Worm (Caenorhabditis elegans): ENCODE results near the gene T12G3.11.
A peak's percentile ranks its signal among the peaks of the same experiment; 100 is the strongest.

The T12G3.11 gene

ce11 chrIV:12033985-12034384, 4.4 kb upstream of the T12G3.11 start, which contains the start of gene sqst-1:
TSS of gene sqst-1 (plus strand) at chrIV:12034282.
- no peak for TF ChIP-seq T22C8.4 (GFP tag; IDR thresholded peaks at IDR 0.05)
- no peak for TF ChIP-seq ztf-23 (GFP tag; IDR thresholded peaks at IDR 0.05)
- TF ChIP-seq cog-1 (tag; optimal IDR thresholded peaks at IDR 0.05): no peak
- no peak for TF ChIP-seq klf-2 (GFP tag; conservative IDR thresholded peaks at IDR 0.05)
- no peak for TF ChIP-seq med-1 (GFP tag; optimal IDR thresholded peaks at IDR 0.05; ENCODE audit: insufficient read depth)
- TF ChIP-seq ref-1 (GFP tag; conservative IDR thresholded peaks at IDR 0.05): no peak
- TF ChIP-seq flt-1 (GFP tag; IDR thresholded peaks at IDR 0.05): no peak
- no peak for TF ChIP-seq tab-1 (GFP tag; IDR thresholded peaks at IDR 0.05)
- no peak for TF ChIP-seq ztf-29 (GFP tag; IDR thresholded peaks at IDR 0.05)

ce11 chrIV:12032383-12032782, 2.8 kb upstream of the T12G3.11 start:
- TF ChIP-seq klf-2 (GFP tag; conservative IDR thresholded peaks at IDR 0.05) (no peak), ztf-23 (GFP tag; IDR thresholded peaks at IDR 0.05) (0 out of 2 replicates have a peak, but pooled peaks have one; percentile 45), med-1 (GFP tag; optimal IDR thresholded peaks at IDR 0.05; ENCODE audit: insufficient read depth) (no peak), ztf-29 (GFP tag; IDR thresholded peaks at IDR 0.05) (0 out of 2 replicates have a peak, but pooled peaks have one; percentile 41), ref-1 (GFP tag; conservative IDR thresholded peaks at IDR 0.05) (no peak), T22C8.4 (GFP tag; IDR thresholded peaks at IDR 0.05) (peak; percentile 77), flt-1 (GFP tag; IDR thresholded peaks at IDR 0.05) (no peak), cog-1 (tag; optimal IDR thresholded peaks at IDR 0.05) (peak; percentile 81), tab-1 (GFP tag; IDR thresholded peaks at IDR 0.05) (no peak)

ce11 chrIV:12031003-12031402, 1.4 kb upstream of the T12G3.11 start, which contains the start of the genes T12G3.6 and mrpl-51:
TSS of gene T12G3.6 (minus strand) at chrIV:12031271.
TSS of gene mrpl-51 (plus strand) at chrIV:12031324.
- no peak for TF ChIP-seq ztf-23 (GFP tag; IDR thresholded peaks at IDR 0.05)

ce11 chrIV:12029074-12029473, 498 bp downstream of the T12G3.11 start, which contains the start of gene tgn-38:
TSS of gene tgn-38 (minus strand) at chrIV:12029174.
- no peak for TF ChIP-seq T22C8.4 (GFP tag; IDR thresholded peaks at IDR 0.05)
- TF ChIP-seq ztf-23 (GFP tag; IDR thresholded peaks at IDR 0.05): no peak
- TF ChIP-seq ztf-29 (GFP tag; IDR thresholded peaks at IDR 0.05): no peak
- no peak for TF ChIP-seq ref-1 (GFP tag; conservative IDR thresholded peaks at IDR 0.05)
- no peak for TF ChIP-seq cog-1 (tag; optimal IDR thresholded peaks at IDR 0.05)
- no peak for TF ChIP-seq klf-2 (GFP tag; conservative IDR thresholded peaks at IDR 0.05)
- TF ChIP-seq flt-1 (GFP tag; IDR thresholded peaks at IDR 0.05): no peak
- TF ChIP-seq tab-1 (GFP tag; IDR thresholded peaks at IDR 0.05): no peak
- TF ChIP-seq med-1 (GFP tag; optimal IDR thresholded peaks at IDR 0.05; ENCODE audit: insufficient read depth): no peak

- no peak for TF ChIP-seq ref-1 (GFP tag; conservative IDR thresholded peaks at IDR 0.05)
- no peak for TF ChIP-seq cog-1 (tag; optimal IDR thresholded peaks at IDR 0.05)
- no peak for TF ChIP-seq klf-2 (GFP tag; conservative IDR thresholded peaks at IDR 0.05)
- no peak for TF ChIP-seq med-1 (GFP tag; optimal IDR thresholded peaks at IDR 0.05; ENCODE audit: insufficient read depth)
- no peak for TF ChIP-seq ztf-29 (GFP tag; IDR thresholded peaks at IDR 0.05)
- no peak for TF ChIP-seq flt-1 (GFP tag; IDR thresholded peaks at IDR 0.05)
- TF ChIP-seq T22C8.4 (GFP tag; IDR thresholded peaks at IDR 0.05): no peak
- TF ChIP-seq tab-1 (GFP tag; IDR thresholded peaks at IDR 0.05): no peak
- no peak for TF ChIP-seq ztf-23 (GFP tag; IDR thresholded peaks at IDR 0.05)
Measured at ce11 chrIV:12021360-12021759, 8.2 kb downstream of the T12G3.11 start.

ce11 chrIV:12018920-12019319, 10.7 kb downstream of the T12G3.11 start:
- TF ChIP-seq med-1 (GFP tag; optimal IDR thresholded peaks at IDR 0.05; ENCODE audit: insufficient read depth) (no peak), klf-2 (GFP tag; conservative IDR thresholded peaks at IDR 0.05) (no peak), T22C8.4 (GFP tag; IDR thresholded peaks at IDR 0.05) (no peak), flt-1 (GFP tag; IDR thresholded peaks at IDR 0.05) (no peak), ztf-29 (GFP tag; IDR thresholded peaks at IDR 0.05) (no peak), ztf-23 (GFP tag; IDR thresholded peaks at IDR 0.05) (no peak), cog-1 (tag; optimal IDR thresholded peaks at IDR 0.05) (no peak), ref-1 (GFP tag; conservative IDR thresholded peaks at IDR 0.05) (no peak), tab-1 (GFP tag; IDR thresholded peaks at IDR 0.05) (no peak)

ce11 chrIV:12015586-12015985, 14.0 kb downstream of the T12G3.11 start, which contains the start of gene lips-6:
TSS of gene lips-6 (minus strand) at chrIV:12015686.
- TF ChIP-seq tab-1 (GFP tag; IDR thresholded peaks at IDR 0.05) (no peak), ztf-29 (GFP tag; IDR thresholded peaks at IDR 0.05) (no peak), cog-1 (tag; optimal IDR thresholded peaks at IDR 0.05) (no peak), klf-2 (GFP tag; conservative IDR thresholded peaks at IDR 0.05) (no peak), med-1 (GFP tag; optimal IDR thresholded peaks at IDR 0.05; ENCODE audit: insufficient read depth) (no peak), ztf-23 (GFP tag; IDR thresholded peaks at IDR 0.05) (no peak), T22C8.4 (GFP tag; IDR thresholded peaks at IDR 0.05) (no peak), ref-1 (GFP tag; conservative IDR thresholded peaks at IDR 0.05) (no peak), flt-1 (GFP tag; IDR thresholded peaks at IDR 0.05) (no peak)

ce11 chrIV:12013120-12013519, 16.5 kb downstream of the T12G3.11 start, which contains the start of gene spe-17:
TSS of gene spe-17 (plus strand) at chrIV:12013420.
- TF ChIP-seq tab-1 (GFP tag; IDR thresholded peaks at IDR 0.05) (no peak), flt-1 (GFP tag; IDR thresholded peaks at IDR 0.05) (no peak), ref-1 (GFP tag; conservative IDR thresholded peaks at IDR 0.05) (no peak), T22C8.4 (GFP tag; IDR thresholded peaks at IDR 0.05) (no peak)

ce11 chrIV:12012439-12013003, 17.1 kb downstream of the T12G3.11 start:
- TF ChIP-seq klf-2 (GFP tag; conservative IDR thresholded peaks at IDR 0.05): no peak

- no peak for TF ChIP-seq ztf-23 (GFP tag; IDR thresholded peaks at IDR 0.05)
- no peak for TF ChIP-seq ztf-29 (GFP tag; IDR thresholded peaks at IDR 0.05)
Measured at ce11 chrIV:12010859-12011258, 18.7 kb downstream of the T12G3.11 start, which contains the start of the genes ZK617.26 and unc-22. TSS of gene ZK617.26 (minus strand) at chrIV:12010959. TSS of gene unc-22 (minus strand) at chrIV:12011007.

All from whole organism, midembryonic.